Fruit fly (Drosophila melanogaster) S2 (cell line): ENCODE measurements around the gene Ptp10D.

Experiments
- CG8478 ChIP-seq: fragments of >200 bp; optimal IDR thresholded peaks from 2 replicates; lab custom pipeline; 2018
- CTCF ChIP-seq, 2 experiments: fragments of >200 bp; optimal IDR thresholded peaks; 2 replicates each; lab custom pipeline; 2018

Gene Ptp10D

DNA sequence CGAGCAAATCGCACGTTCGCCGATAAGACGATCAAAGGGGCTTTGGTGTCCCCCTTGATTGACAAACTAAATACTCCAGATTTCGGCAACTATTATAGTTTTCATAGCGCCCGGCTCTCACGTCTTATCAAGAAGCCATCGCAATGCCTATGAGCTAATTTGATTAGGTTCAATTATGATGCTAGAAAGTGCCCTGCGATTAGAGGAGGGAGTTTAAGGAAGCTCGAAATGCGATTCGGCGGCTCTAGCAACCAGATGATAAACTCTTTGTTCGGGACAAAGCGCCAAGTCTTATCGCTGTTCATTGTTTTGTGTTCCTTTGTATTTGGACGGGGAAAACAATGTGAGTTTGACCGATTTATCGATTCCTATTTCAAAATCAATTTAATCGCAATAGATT is 96.1 kb downstream of the Ptp10D start:
- TF ChIP-seq CTCF (optimal IDR thresholded peaks at IDR 0.05; lab: Kevin White, UChicago): no peak
- TF ChIP-seq CG8478 (lab: Kevin White, UChicago): no peak

DNA sequence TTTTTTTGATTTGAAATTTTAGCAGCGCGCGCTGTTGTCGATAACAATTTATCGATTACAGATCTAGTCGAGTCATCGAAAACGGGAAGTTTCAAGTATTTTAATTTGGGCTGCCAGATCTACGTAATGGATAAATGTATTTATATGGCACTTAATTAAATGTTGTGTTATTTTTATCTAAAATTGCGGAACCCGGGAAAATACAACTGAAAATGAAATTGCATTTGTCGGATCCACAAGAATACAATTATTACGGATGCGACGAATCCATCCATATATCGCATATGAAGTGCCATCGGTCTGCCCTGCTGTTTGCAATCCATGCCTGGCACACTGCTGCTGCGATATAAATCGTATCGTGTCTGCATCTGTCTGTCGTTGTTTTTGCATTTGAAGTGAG is 98.3 kb downstream of the Ptp10D start, which contains the start of gene Tango10:
Tango10 (plus strand) TSS at position 108 of the 400 bp plus-strand sequence.
- no peak for TF ChIP-seq CG8478 (lab: Kevin White, UChicago)
- TF ChIP-seq CTCF (optimal IDR thresholded peaks at IDR 0.05; lab: Kevin White, UChicago): no peak

DNA sequence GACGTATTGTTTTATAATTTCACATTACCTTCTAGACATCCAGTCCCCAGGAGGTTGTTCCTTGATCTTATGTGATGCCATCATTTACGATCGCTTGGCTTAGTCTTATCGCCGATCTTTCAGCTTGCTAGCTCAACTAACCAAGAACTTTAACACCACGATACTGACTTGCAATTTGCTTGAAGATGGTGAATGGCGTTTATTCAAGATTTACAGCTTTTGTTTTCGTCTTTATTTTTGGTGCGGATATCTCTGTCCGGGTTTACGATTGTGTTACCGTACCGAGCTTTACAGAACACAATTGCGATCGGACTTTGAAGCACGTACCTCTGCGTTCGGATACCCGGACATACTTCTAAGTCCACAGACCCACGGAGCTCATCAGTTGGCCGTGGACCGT is 102.1 kb downstream of the Ptp10D start, which contains the start of gene CG15221:
CG15221 (plus strand) TSS at position 301 of the 400 bp plus-strand sequence.
- no peak for TF ChIP-seq CTCF (optimal IDR thresholded peaks at IDR 0.05; lab: Kevin White, UChicago)
- TF ChIP-seq CG8478 (lab: Kevin White, UChicago): no peak
